Worm (Caenorhabditis elegans) whole organism, L3 larva: ENCODE results near the gene C16D2.1.

Source experiments
- R02D3.7 ChIP-seq: fragments of 150-350 bp; optimal IDR thresholded peaks from 2 replicates; lab custom pipeline; 2014; ENCODE audit warnings: missing biosample characterization, missing genetic modification characterization
- ZK546.5 ChIP-seq: sonication (generic microtip); optimal IDR thresholded peaks from 2 replicates; lab custom pipeline; 2017; ENCODE audit warnings: missing biosample characterization, missing genetic modification characterization
- aly-2 ChIP-seq: fragments of 150-350 bp; optimal IDR thresholded peaks from 2 replicates; lab custom pipeline; 2014; ENCODE audit warnings: missing biosample characterization, missing genetic modification characterization
- ama-1 ChIP-seq: fragments of 150-350 bp; optimal IDR thresholded peaks from 2 replicates; lab custom pipeline; 2018
- ceh-16 ChIP-seq: sonication (generic microtip); optimal IDR thresholded peaks from 2 replicates; lab custom pipeline; 2017; ENCODE audit warnings: missing biosample characterization, missing genetic modification characterization
- ceh-28 ChIP-seq: fragments of 150-350 bp; optimal IDR thresholded peaks from 2 replicates; lab custom pipeline; 2014; ENCODE audit warnings: missing biosample characterization, missing genetic modification reagents, missing genetic modification characterization
- ceh-82 ChIP-seq: fragments of 150-350 bp; optimal IDR thresholded peaks from 2 replicates; lab custom pipeline; 2014; ENCODE audit warnings: missing biosample characterization, missing genetic modification characterization
- ceh-9 ChIP-seq: sonication (generic microtip); optimal IDR thresholded peaks from 2 replicates; lab custom pipeline; 2018; ENCODE audit warnings: missing biosample characterization, missing genetic modification characterization
- daf-12 ChIP-seq: fragments of 150-350 bp; optimal IDR thresholded peaks from 2 replicates; lab custom pipeline; 2014; ENCODE audit warnings: missing biosample characterization, missing genetic modification reagents, missing genetic modification characterization
- egl-27 ChIP-seq: sonication (generic microtip); optimal IDR thresholded peaks from 4 replicates; lab custom pipeline; 2017; ENCODE audit warnings: missing biosample characterization, missing genetic modification reagents, missing genetic modification characterization
- egl-5 ChIP-seq: fragments of 150-350 bp; optimal IDR thresholded peaks from 2 replicates; lab custom pipeline; 2017; ENCODE audit warnings: missing biosample characterization, missing genetic modification reagents, missing genetic modification characterization, inconsistent platforms
- elt-1 ChIP-seq: fragments of 150-350 bp; optimal IDR thresholded peaks from 2 replicates; lab custom pipeline; 2014; ENCODE audit warnings: missing biosample characterization, missing genetic modification characterization
- elt-2 ChIP-seq: sonication (generic microtip); optimal IDR thresholded peaks from 2 replicates; lab custom pipeline; 2016; ENCODE audit warnings: missing genetic modification reagents, mild to moderate bottlenecking, missing genetic modification characterization, missing compliant biosample characterization
- elt-3 ChIP-seq, 3 experiments: fragments of 150-350 bp in 1 of 3; sonication (generic microtip) in 2 of 3; optimal IDR thresholded peaks; 2 replicates in 2 of 3; 4 replicates in 1 of 3; lab custom pipeline; 2014 to 2017; ENCODE audit warnings: missing biosample characterization in 3 of 3, missing genetic modification characterization in 3 of 3
- eor-1 ChIP-seq, 2 experiments: fragments of 150-350 bp; optimal IDR thresholded peaks; 2 replicates each; lab custom pipeline; 2014 to 2018; ENCODE audit warnings: missing biosample characterization in 2 of 2, missing genetic modification characterization in 2 of 2
- fkh-10 ChIP-seq: sonication (generic microtip); optimal IDR thresholded peaks from 2 replicates; lab custom pipeline; 2017; ENCODE audit warnings: missing biosample characterization, missing genetic modification reagents, missing genetic modification characterization
- fkh-2 ChIP-seq: fragments of 150-350 bp; optimal IDR thresholded peaks from 2 replicates; lab custom pipeline; 2014; ENCODE audit warnings: missing biosample characterization, missing genetic modification reagents, missing genetic modification characterization
- fos-1 ChIP-seq: fragments of 150-350 bp; optimal IDR thresholded peaks from 2 replicates; lab custom pipeline; 2014; ENCODE audit warnings: missing biosample characterization, missing genetic modification characterization
- hmg-11 ChIP-seq: sonication (generic microtip); optimal IDR thresholded peaks from 2 replicates; lab custom pipeline; 2016; ENCODE audit warnings: missing genetic modification characterization, missing compliant biosample characterization
- jun-1 ChIP-seq: fragments of 150-350 bp; optimal IDR thresholded peaks from 2 replicates; lab custom pipeline; 2014; ENCODE audit warnings: missing biosample characterization, missing genetic modification reagents, missing genetic modification characterization
- lin-15B ChIP-seq: fragments of 150-350 bp; optimal IDR thresholded peaks from 2 replicates; lab custom pipeline; 2014; ENCODE audit warnings: missing biosample characterization, missing genetic modification characterization
- lin-39 ChIP-seq: fragments of 150-350 bp; optimal IDR thresholded peaks from 2 replicates; lab custom pipeline; 2018; ENCODE audit warnings: missing biosample characterization, missing genetic modification reagents, missing genetic modification characterization
- lsy-12 ChIP-seq: sonication (generic microtip); optimal IDR thresholded peaks from 2 replicates; lab custom pipeline; 2016; ENCODE audit warnings: mild to moderate bottlenecking, missing genetic modification characterization, missing compliant biosample characterization
- mdl-1 ChIP-seq: fragments of 150-350 bp; optimal IDR thresholded peaks from 2 replicates; lab custom pipeline; 2014; ENCODE audit warnings: missing biosample characterization, missing genetic modification characterization
- mml-1 ChIP-seq: fragments of 150-350 bp; sonication (generic microtip); optimal IDR thresholded peaks from 3 replicates; lab custom pipeline; 2014; ENCODE audit warnings: missing biosample characterization, missing genetic modification characterization
- nfya-1 ChIP-seq: sonication (generic microtip); optimal IDR thresholded peaks from 2 replicates; lab custom pipeline; 2017; ENCODE audit warnings: missing genetic modification characterization, mild to moderate bottlenecking, missing compliant biosample characterization, antibody characterized with exemption, moderate library complexity; ENCODE audit not compliant: insufficient read depth
- nhr-11 ChIP-seq: fragments of 150-350 bp; optimal IDR thresholded peaks from 2 replicates; lab custom pipeline; 2014; ENCODE audit warnings: missing biosample characterization, missing genetic modification characterization
- nhr-12 ChIP-seq: fragments of 150-350 bp; optimal IDR thresholded peaks from 2 replicates; lab custom pipeline; 2014; ENCODE audit warnings: missing biosample characterization, missing genetic modification characterization
- nhr-23 ChIP-seq: fragments of 150-350 bp; optimal IDR thresholded peaks from 2 replicates; lab custom pipeline; 2014; ENCODE audit warnings: missing biosample characterization, missing genetic modification reagents, missing genetic modification characterization
- nhr-237 ChIP-seq: fragments of 150-350 bp; optimal IDR thresholded peaks from 2 replicates; lab custom pipeline; 2014; ENCODE audit warnings: missing biosample characterization, missing genetic modification characterization
- nhr-25 ChIP-seq: sonication (generic microtip); optimal IDR thresholded peaks from 2 replicates; lab custom pipeline; 2017; ENCODE audit warnings: missing biosample characterization, missing genetic modification characterization
- nhr-28 ChIP-seq: fragments of 150-350 bp; optimal IDR thresholded peaks from 2 replicates; lab custom pipeline; 2014; ENCODE audit warnings: missing biosample characterization, missing genetic modification characterization
- nhr-43 ChIP-seq: sonication (generic microtip); optimal IDR thresholded peaks from 2 replicates; lab custom pipeline; 2016; ENCODE audit warnings: mild to moderate bottlenecking, missing genetic modification characterization, missing compliant biosample characterization; ENCODE audit not compliant: poor library complexity, severe bottlenecking
- nhr-67 ChIP-seq: fragments of 150-350 bp; optimal IDR thresholded peaks from 2 replicates; lab custom pipeline; 2014; ENCODE audit warnings: missing biosample characterization, missing genetic modification characterization
- nhr-76 ChIP-seq: fragments of 150-350 bp; sonication (generic microtip); optimal IDR thresholded peaks from 5 replicates; lab custom pipeline; 2014; ENCODE audit warnings: missing biosample characterization, missing genetic modification characterization
- nhr-77 ChIP-seq: fragments of 150-350 bp; optimal IDR thresholded peaks from 2 replicates; lab custom pipeline; 2014; ENCODE audit warnings: missing biosample characterization, missing genetic modification characterization
- pha-4 ChIP-seq: fragments of 150-350 bp; optimal IDR thresholded peaks from 2 replicates; lab custom pipeline; 2014; ENCODE audit warnings: missing biosample characterization, missing genetic modification reagents, missing genetic modification characterization
- pqm-1 ChIP-seq: fragments of 150-350 bp; optimal IDR thresholded peaks from 2 replicates; lab custom pipeline; 2017; ENCODE audit warnings: missing biosample characterization, missing genetic modification characterization, inconsistent platforms
- sea-2 ChIP-seq: fragments of 150-350 bp; sonication (generic microtip); optimal IDR thresholded peaks from 4 replicates; lab custom pipeline; 2014; ENCODE audit warnings: missing biosample characterization, missing genetic modification reagents, missing genetic modification characterization
- skn-1 ChIP-seq: fragments of 150-350 bp; optimal IDR thresholded peaks from 2 replicates; lab custom pipeline; 2014; ENCODE audit warnings: missing biosample characterization, missing genetic modification characterization
- snpc-4 ChIP-seq: fragments of 150-350 bp; optimal IDR thresholded peaks from 2 replicates; lab custom pipeline; 2014; ENCODE audit warnings: missing biosample characterization, missing genetic modification characterization
- tbx-2 ChIP-seq: sonication (generic microtip); optimal IDR thresholded peaks from 2 replicates; lab custom pipeline; 2016; ENCODE audit warnings: mild to moderate bottlenecking, missing genetic modification characterization, missing compliant biosample characterization
- unc-39 ChIP-seq: sonication (generic microtip); optimal IDR thresholded peaks from 4 replicates; lab custom pipeline; 2017; ENCODE audit warnings: missing biosample characterization, missing genetic modification characterization
- unc-62 ChIP-seq: fragments of 150-350 bp; sonication (generic microtip); optimal IDR thresholded peaks from 4 replicates; lab custom pipeline; 2014; ENCODE audit warnings: missing biosample characterization, missing genetic modification reagents, missing genetic modification characterization
- zag-1 ChIP-seq: fragments of 150-350 bp; optimal IDR thresholded peaks from 2 replicates; lab custom pipeline; 2014; ENCODE audit warnings: missing biosample characterization, missing genetic modification characterization
- ztf-11 ChIP-seq: fragments of 150-350 bp; optimal IDR thresholded peaks from 2 replicates; lab custom pipeline; 2014; ENCODE audit warnings: missing biosample characterization, missing genetic modification characterization
- ztf-4 ChIP-seq: fragments of 150-350 bp; optimal IDR thresholded peaks from 2 replicates; lab custom pipeline; 2014; ENCODE audit warnings: missing biosample characterization, missing genetic modification characterization

Gene C16D2.1

ce11 chrII:9128132-9128531, 3.3 kb upstream of the C16D2.1 start:
- TF ChIP-seq nhr-23 (tag; lab: Kevin White, UChicago): peak; percentile 97
- TF ChIP-seq fkh-2: no peak
- no peak for TF ChIP-seq lin-39 (tag; lab: Kevin White, UChicago)
- TF ChIP-seq unc-62 (GFP tag; lab: Kevin White, UChicago): no peak
- TF ChIP-seq pha-4 (tag; lab: Kevin White, UChicago): peak; percentile 29
- no peak for TF ChIP-seq nhr-11 (tag; lab: Kevin White, UChicago)
- peak; percentile 16 for TF ChIP-seq ama-1 (lab: Kevin White, UChicago)
- TF ChIP-seq lsy-12 (tag; lab: Kevin White, UChicago): peak; percentile 65
- TF ChIP-seq fkh-10: no peak
- no peak for TF ChIP-seq eor-1 (tag; optimal IDR thresholded peaks at IDR 0.05; lab: Kevin White, UChicago)
- no peak for TF ChIP-seq nhr-12 (tag; lab: Kevin White, UChicago)
- no peak for TF ChIP-seq snpc-4 (tag; lab: Kevin White, UChicago)
- TF ChIP-seq pqm-1: peak; percentile 69
- no peak for TF ChIP-seq ceh-9 (tag; lab: Kevin White, UChicago)
- no peak for TF ChIP-seq mml-1
- no peak for TF ChIP-seq nhr-237
- no peak for TF ChIP-seq mdl-1
- TF ChIP-seq ceh-16 (tag; lab: Kevin White, UChicago): no peak
- no peak for TF ChIP-seq egl-27 (tag; lab: Kevin White, UChicago)
- TF ChIP-seq nhr-67: no peak
- peak; percentile 47 for TF ChIP-seq fos-1 (tag; lab: Kevin White, UChicago)
- TF ChIP-seq elt-1 (tag; lab: Kevin White, UChicago): no peak
- no peak for TF ChIP-seq aly-2 (tag; lab: Kevin White, UChicago)
- TF ChIP-seq nhr-25: peak; percentile 82
- peak; percentile 93 for TF ChIP-seq elt-2 (tag; lab: Kevin White, UChicago)
- no peak for TF ChIP-seq egl-5 (tag; lab: Kevin White, UChicago)
- no peak for TF ChIP-seq tbx-2 (tag; lab: Kevin White, UChicago)
- TF ChIP-seq ztf-4: no peak
- TF ChIP-seq ceh-28: peak; percentile 76
- TF ChIP-seq hmg-11 (tag; lab: Kevin White, UChicago): no peak
- TF ChIP-seq R02D3.7 (tag; lab: Kevin White, UChicago): peak; percentile 43
- TF ChIP-seq lin-15B (tag; lab: Kevin White, UChicago): no peak
- no peak for TF ChIP-seq ztf-11
- peak; percentile 50 for TF ChIP-seq nhr-43
- no peak for TF ChIP-seq nhr-76
- TF ChIP-seq unc-39 (tag; lab: Kevin White, UChicago): no peak
- TF ChIP-seq skn-1 (tag; lab: Kevin White, UChicago): no peak
- peak in 1 of 3 experiments; percentile 89 for TF ChIP-seq elt-3 (tag; optimal IDR thresholded peaks at IDR 0.05; lab: Kevin White, UChicago)
- TF ChIP-seq nhr-77 (tag; lab: Kevin White, UChicago): no peak
- TF ChIP-seq sea-2: no peak
- TF ChIP-seq daf-12 (tag; lab: Kevin White, UChicago): no peak
- no peak for TF ChIP-seq jun-1 (tag; lab: Kevin White, UChicago)
- TF ChIP-seq zag-1 (tag; lab: Kevin White, UChicago): no peak
- TF ChIP-seq ceh-82 (tag; lab: Kevin White, UChicago): no peak
- peak; percentile 46 for TF ChIP-seq nfya-1 (tag; lab: Kevin White, UChicago)
- TF ChIP-seq ZK546.5: no peak
- no peak for TF ChIP-seq nhr-28 (tag; lab: Kevin White, UChicago)

ce11 chrII:9130339-9130738, 1.1 kb upstream of the C16D2.1 start:
- TF ChIP-seq nhr-67 (no peak), nhr-25 (peak; percentile 49), nhr-11 (tag; lab: Kevin White, UChicago) (peak; percentile 23)
